Fruit fly (Drosophila melanogaster): ENCODE data around the gene mthl10.

mthl10 gene

DNA sequence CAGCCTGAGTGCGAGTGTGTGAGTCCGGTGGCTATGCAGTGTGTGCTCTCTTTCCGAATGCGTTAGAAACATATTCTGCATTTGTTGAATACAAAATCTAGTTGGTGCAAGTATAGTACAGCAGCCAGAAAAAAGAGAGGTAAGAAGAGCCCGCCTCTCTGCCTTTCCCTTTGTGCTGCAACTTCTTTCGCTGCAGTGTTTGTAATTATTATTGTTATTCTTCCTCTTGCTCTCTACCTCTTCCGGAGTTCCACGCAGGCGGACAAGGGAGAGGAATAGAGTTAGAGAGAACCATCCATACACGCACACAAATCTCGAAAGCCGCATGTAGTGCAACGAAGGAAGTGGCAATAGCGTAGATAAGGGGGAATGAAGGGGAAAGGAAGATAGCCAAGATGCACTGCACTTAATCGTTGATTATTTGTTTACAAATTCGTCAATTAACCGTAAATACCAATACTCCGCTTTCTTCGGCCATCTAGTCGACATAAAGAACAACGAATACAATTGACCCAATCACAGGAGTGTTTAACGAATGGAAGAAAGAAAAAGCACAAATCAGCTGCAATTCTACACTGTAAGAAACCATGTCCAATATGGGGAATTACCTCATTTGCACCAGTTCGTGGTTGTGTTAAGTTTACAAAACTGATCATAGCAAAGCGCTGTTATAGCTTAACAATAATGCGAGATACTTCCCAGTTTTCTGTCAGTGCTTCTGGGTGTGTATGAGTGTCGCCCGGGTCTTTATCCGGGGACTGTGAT lies 5.1 kb upstream of the mthl10 start (continued):
- TF ChIP-seq chinmo (GFP tag; IDR thresholded peaks at IDR 0.05; ENCODE audit: partially characterized antibody) (no peak), CG10366 (GFP tag; IDR thresholded peaks at IDR 0.05) (peak; percentile 74), dpn (GFP tag; optimal IDR thresholded peaks at IDR 0.05) (peak; percentile 66 to 80), grn (GFP tag; optimal IDR thresholded peaks at IDR 0.05) (no peak), twi (tag; optimal IDR thresholded peaks at IDR 0.05) (peak; percentile 29), CG4707 (GFP tag; optimal IDR thresholded peaks at IDR 0.05) (peak; percentile 59), CG3838 (GFP tag; optimal IDR thresholded peaks at IDR 0.05) (no peak), CG13894 (tag; optimal IDR thresholded peaks at IDR 0.05) (no peak), CG15011 (GFP tag; optimal IDR thresholded peaks at IDR 0.05) (no peak), Hsf (GFP tag; optimal IDR thresholded peaks at IDR 0.05) (peak; percentile 71), CG16815 (GFP tag; optimal IDR thresholded peaks at IDR 0.05) (peak; percentile 67), Bgb (GFP tag; IDR thresholded peaks at IDR 0.05; ENCODE audit: partially characterized antibody) (no peak), Meics (GFP tag; optimal IDR thresholded peaks at IDR 0.05) (peak; percentile 13), CG15696 (tag; optimal IDR thresholded peaks at IDR 0.05) (peak; percentile 22), gce (GFP tag; IDR thresholded peaks at IDR 0.05) (no peak), fd3F (GFP tag; optimal IDR thresholded peaks at IDR 0.05) (no peak), Opbp (GFP tag; IDR thresholded peaks at IDR 0.05; ENCODE audit: partially characterized antibody) (no peak), lov (optimal IDR thresholded peaks at IDR 0.05) (no peak), lov (GFP tag; IDR thresholded peaks at IDR 0.05) (peak; percentile 73; the same call in 2 of the 3 replicates), sr (GFP tag; IDR thresholded peaks at IDR 0.05) (0 out of 3 replicates have a peak, but pooled peaks have one; percentile 36), zf30C (GFP tag; optimal IDR thresholded peaks at IDR 0.05) (peak; percentile 81), knrl (GFP tag; IDR thresholded peaks at IDR 0.05; ENCODE audit: partially characterized antibody) (no peak), al (GFP tag; IDR thresholded peaks at IDR 0.05) (0 out of 2 replicates have a peak, but pooled peaks have one; percentile 4), NC2β (GFP tag; optimal IDR thresholded peaks at IDR 0.05) (peak; percentile 65), CG18764 (GFP tag; optimal IDR thresholded peaks at IDR 0.05) (peak; percentile 61), Drgx (GFP tag; IDR thresholded peaks at IDR 0.05) (peak; percentile 87), CG10267 (tag; optimal IDR thresholded peaks at IDR 0.05) (peak; percentile 67), CG32767 (GFP tag; IDR thresholded peaks at IDR 0.05) (peak; percentile 55; the same call in 1 of the 2 replicates), Stat92E (GFP tag; optimal IDR thresholded peaks at IDR 0.05) (no peak), zfh2 (GFP tag; optimal IDR thresholded peaks at IDR 0.05) (no peak), CG12744 (GFP tag; optimal IDR thresholded peaks at IDR 0.05) (no peak), Xrp1 (GFP tag; IDR thresholded peaks at IDR 0.05) (peak; percentile 85), YL-1 (GFP tag; optimal IDR thresholded peaks at IDR 0.05) (no peak), CG11504 (tag; optimal IDR thresholded peaks at IDR 0.05) (peak; percentile 75), Adf1 (GFP tag; IDR thresholded peaks at IDR 0.05) (no peak), CG17385 (GFP tag; optimal IDR thresholded peaks at IDR 0.05) (peak; percentile 88), dimm (GFP tag; IDR thresholded peaks at IDR 0.05) (no peak), tx (GFP tag; optimal IDR thresholded peaks at IDR 0.05) (peak; percentile 59), vnd (GFP tag; IDR thresholded peaks at IDR 0.05; ENCODE audit: partially characterized antibody) (no peak), Dfd (GFP tag; optimal IDR thresholded peaks at IDR 0.05) (no peak), ab (GFP tag; optimal IDR thresholded peaks at IDR 0.05) (peak; percentile 35), lab (GFP tag; optimal IDR thresholded peaks at IDR 0.05) (peak; percentile 66), gem (tag; optimal IDR thresholded peaks at IDR 0.05) (peak; percentile 85), Eip74EF (GFP tag; optimal IDR thresholded peaks at IDR 0.05) (peak in 1 of 2 experiments; percentile 54), repo (GFP tag; optimal IDR thresholded peaks at IDR 0.05) (peak; percentile 62), fd102C (GFP tag; optimal IDR thresholded peaks at IDR 0.05) (no peak), Dad (GFP tag; optimal IDR thresholded peaks at IDR 0.05) (no peak), CG7928 (GFP tag; optimal IDR thresholded peaks at IDR 0.05) (no peak)
